Worm (Caenorhabditis elegans): ENCODE measurements around the gene C49F8.3.

DNA sequence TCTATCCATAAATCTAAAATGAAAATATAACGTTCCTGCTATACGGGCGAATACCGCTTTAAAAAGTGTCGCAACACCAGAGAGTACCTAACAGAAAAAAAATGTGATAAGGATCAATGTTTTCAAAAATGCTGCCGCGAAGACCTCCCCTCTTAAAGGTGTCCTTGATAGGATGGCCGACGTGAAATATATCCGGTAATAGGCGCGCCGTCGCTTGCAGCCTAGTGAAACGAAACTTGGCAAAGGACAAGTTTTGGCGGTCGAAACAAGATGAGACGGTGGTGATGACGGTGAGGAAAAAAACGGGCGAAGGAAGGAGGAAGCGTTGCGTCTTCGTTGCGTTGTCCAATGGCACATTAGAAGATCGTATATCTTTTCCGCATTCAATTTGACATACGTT, 1.5 kb upstream of the C49F8.3 start:
- no peak for TF ChIP-seq elt-2 (tag; optimal IDR thresholded peaks at IDR 0.05)
- no peak for TF ChIP-seq dmd-4 (tag; optimal IDR thresholded peaks at IDR 0.05; ENCODE audit: borderline replicate concordance)
- no peak for TF ChIP-seq fkh-10 (GFP tag; optimal IDR thresholded peaks at IDR 0.05)
- TF ChIP-seq unc-55 (GFP tag; optimal IDR thresholded peaks at IDR 0.05) = no peak
- TF ChIP-seq tbx-2 (tag; optimal IDR thresholded peaks at IDR 0.05) = no peak
- no peak for TF ChIP-seq ceh-24 (tag; optimal IDR thresholded peaks at IDR 0.05)
- TF ChIP-seq ceh-9 (tag; optimal IDR thresholded peaks at IDR 0.05) = no peak
- TF ChIP-seq ceh-19 (GFP tag; optimal IDR thresholded peaks at IDR 0.05) = no peak
- TF ChIP-seq gmeb-2 (tag; optimal IDR thresholded peaks at IDR 0.05) = no peak
- no peak for TF ChIP-seq nhr-11 (tag; optimal IDR thresholded peaks at IDR 0.05)
- no peak for TF ChIP-seq ama-1 (optimal IDR thresholded peaks at IDR 0.05)
- TF ChIP-seq pha-4 (tag; optimal IDR thresholded peaks at IDR 0.05) = no peak
- TF ChIP-seq rnt-1 (tag; optimal IDR thresholded peaks at IDR 0.05) = no peak
